Worm (Caenorhabditis elegans): ENCODE data around the gene Y39A3A.3.

Y39A3A.3 gene

ce11 chrIII:2060857-2061256 lies 7.3 kb downstream of the Y39A3A.3 start, which contains the start of gene ins-16:
Gene ins-16, minus strand, starts transcription at chrIII:2060957.
- TF ChIP-seq lin-32 (GFP tag; optimal IDR thresholded peaks at IDR 0.05) (no peak), bed-3 (GFP tag; optimal IDR thresholded peaks at IDR 0.05) (no peak), ceh-39 (tag; optimal IDR thresholded peaks at IDR 0.05) (no peak), nhr-237 (tag; optimal IDR thresholded peaks at IDR 0.05) (no peak), nhr-76 (tag; optimal IDR thresholded peaks at IDR 0.05) (no peak), tbx-8 (GFP tag; optimal IDR thresholded peaks at IDR 0.05) (no peak), zip-8 (tag; optimal IDR thresholded peaks at IDR 0.05) (no peak), ham-2 (GFP tag; optimal IDR thresholded peaks at IDR 0.05) (no peak), snpc-4 (tag; optimal IDR thresholded peaks at IDR 0.05) (no peak)

ce11 chrIII:2060068-2060467 lies 8.1 kb downstream of the Y39A3A.3 start:
- TF ChIP-seq ham-2 (GFP tag; optimal IDR thresholded peaks at IDR 0.05): peak; percentile 33
- no peak for TF ChIP-seq lsy-2 (tag; optimal IDR thresholded peaks at IDR 0.05)

DNA sequence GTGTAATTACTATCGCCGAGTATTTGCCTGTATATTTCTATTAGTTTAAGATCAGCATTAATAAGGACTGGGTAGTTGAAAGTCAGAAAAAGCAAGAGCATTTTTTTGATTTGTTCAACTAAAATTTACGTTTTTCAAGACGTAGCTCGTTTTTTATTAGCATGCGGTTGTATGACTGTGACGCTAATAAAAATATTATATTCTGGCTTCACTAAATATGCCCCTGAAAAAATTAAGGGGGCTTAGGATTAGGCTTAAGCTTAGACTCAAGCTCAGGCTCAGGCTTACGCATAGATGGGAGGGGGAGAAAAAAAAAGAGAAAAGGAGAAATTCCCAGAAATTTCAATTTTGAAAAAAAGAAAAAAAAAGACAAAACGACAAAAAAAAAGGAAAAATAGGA lies 10.6 kb downstream of the Y39A3A.3 start, which contains the start of gene Y39A3A.2:
TSS of gene Y39A3A.2 (minus strand) at position 101 of the 400 bp plus-strand sequence.
- TF ChIP-seq nhr-2 (tag; optimal IDR thresholded peaks at IDR 0.05) (no peak), hlh-1 (tag; optimal IDR thresholded peaks at IDR 0.05) (no peak), snpc-4 (tag; optimal IDR thresholded peaks at IDR 0.05) (no peak), bed-3 (GFP tag; optimal IDR thresholded peaks at IDR 0.05) (no peak), flh-1 (GFP tag; optimal IDR thresholded peaks at IDR 0.05) (no peak), sem-2 (GFP tag; optimal IDR thresholded peaks at IDR 0.05) (no peak), nhr-12 (tag; optimal IDR thresholded peaks at IDR 0.05) (no peak), sptf-1 (tag; optimal IDR thresholded peaks at IDR 0.05) (no peak), elt-1 (tag; optimal IDR thresholded peaks at IDR 0.05; ENCODE audit: borderline replicate concordance, insufficient read depth) (no peak), ztf-11 (tag; optimal IDR thresholded peaks at IDR 0.05) (no peak), unc-39 (tag; optimal IDR thresholded peaks at IDR 0.05) (no peak), lin-13 (tag; optimal IDR thresholded peaks at IDR 0.05) (no peak), drap-1 (GFP tag; optimal IDR thresholded peaks at IDR 0.05) (no peak), nhr-28 (tag; optimal IDR thresholded peaks at IDR 0.05) (no peak), tbx-8 (GFP tag; optimal IDR thresholded peaks at IDR 0.05) (no peak), unc-62 (GFP tag; optimal IDR thresholded peaks at IDR 0.05) (no peak), blmp-1 (tag; optimal IDR thresholded peaks at IDR 0.05) (no peak)

- TF ChIP-seq flh-1 (GFP tag; optimal IDR thresholded peaks at IDR 0.05) (no peak), drap-1 (GFP tag; optimal IDR thresholded peaks at IDR 0.05) (no peak), sptf-1 (tag; optimal IDR thresholded peaks at IDR 0.05) (no peak), ceh-83 (GFP tag; optimal IDR thresholded peaks at IDR 0.05) (no peak), mls-2 (tag; optimal IDR thresholded peaks at IDR 0.05) (no peak), tbx-8 (GFP tag; optimal IDR thresholded peaks at IDR 0.05) (no peak), lin-13 (tag; optimal IDR thresholded peaks at IDR 0.05) (no peak), ztf-11 (tag; optimal IDR thresholded peaks at IDR 0.05) (no peak), M03D4.4 (tag; optimal IDR thresholded peaks at IDR 0.05) (no peak), ham-2 (GFP tag; optimal IDR thresholded peaks at IDR 0.05) (no peak)
Measured at ce11 chrIII:2054084-2054483, 14.1 kb downstream of the Y39A3A.3 start, which contains the start of gene M01E10.3. Gene M01E10.3, minus strand, starts transcription at chrIII:2054184.

- TF ChIP-seq elt-3 (tag; optimal IDR thresholded peaks at IDR 0.05): peak; percentile 8
- no peak for TF ChIP-seq bed-3 (GFP tag; optimal IDR thresholded peaks at IDR 0.05)
Measured at ce11 chrIII:2053433-2053832, 14.7 kb downstream of the Y39A3A.3 start.

- no peak for TF ChIP-seq zip-8 (tag; optimal IDR thresholded peaks at IDR 0.05)
- TF ChIP-seq bed-3 (GFP tag; optimal IDR thresholded peaks at IDR 0.05): no peak
- no peak for TF ChIP-seq M03D4.4 (tag; optimal IDR thresholded peaks at IDR 0.05)
- no peak for TF ChIP-seq ham-2 (GFP tag; optimal IDR thresholded peaks at IDR 0.05)
- no peak for TF ChIP-seq nhr-76 (tag; optimal IDR thresholded peaks at IDR 0.05)
- no peak for TF ChIP-seq sptf-1 (tag; optimal IDR thresholded peaks at IDR 0.05)
- no peak for TF ChIP-seq sem-2 (GFP tag; optimal IDR thresholded peaks at IDR 0.05)
- TF ChIP-seq nhr-12 (tag; optimal IDR thresholded peaks at IDR 0.05): no peak
- no peak for TF ChIP-seq nhr-237 (tag; optimal IDR thresholded peaks at IDR 0.05)
- no peak for TF ChIP-seq mls-2 (tag; optimal IDR thresholded peaks at IDR 0.05)
- no peak for TF ChIP-seq unc-120 (tag; optimal IDR thresholded peaks at IDR 0.05; ENCODE audit: poor library complexity, severe bottlenecking)
- TF ChIP-seq lin-32 (GFP tag; optimal IDR thresholded peaks at IDR 0.05): no peak
- TF ChIP-seq mep-1 (tag; optimal IDR thresholded peaks at IDR 0.05): no peak
- no peak for TF ChIP-seq lsy-2 (tag; optimal IDR thresholded peaks at IDR 0.05)
- no peak for TF ChIP-seq lin-13 (tag; optimal IDR thresholded peaks at IDR 0.05)
- TF ChIP-seq mab-5 (tag; optimal IDR thresholded peaks at IDR 0.05): no peak
- TF ChIP-seq nhr-28 (tag; optimal IDR thresholded peaks at IDR 0.05): no peak
Measured at ce11 chrIII:2050494-2050893, 17.7 kb downstream of the Y39A3A.3 start.

Measured in whole organism, mixed stage, embryonic.